Worm (Caenorhabditis elegans) whole organism, L2 larva: ENCODE results near the gene Y43B11AL.1.

ENCODE experiments used
- C34F6.9 ChIP-seq: fragments of 150-350 bp; optimal IDR thresholded peaks from 2 replicates; lab custom pipeline; 2014; ENCODE audit warnings: missing biosample characterization, missing genetic modification characterization
- F13H6.1 ChIP-seq: sonication (generic microtip); optimal IDR thresholded peaks from 2 replicates; lab custom pipeline; 2016; ENCODE audit warnings: missing genetic modification characterization, missing compliant biosample characterization
- R02D3.7 ChIP-seq: fragments of 150-350 bp; optimal IDR thresholded peaks from 2 replicates; lab custom pipeline; 2014; ENCODE audit warnings: missing biosample characterization, missing genetic modification characterization
- ZK546.5 ChIP-seq: sonication (generic microtip); optimal IDR thresholded peaks from 2 replicates; lab custom pipeline; 2017; ENCODE audit warnings: missing biosample characterization, missing genetic modification characterization
- alr-1 ChIP-seq: fragments of 150-350 bp; optimal IDR thresholded peaks from 2 replicates; lab custom pipeline; 2014; ENCODE audit warnings: missing biosample characterization, missing genetic modification characterization
- aly-2 ChIP-seq: fragments of 150-350 bp; optimal IDR thresholded peaks from 2 replicates; lab custom pipeline; 2014; ENCODE audit warnings: missing biosample characterization, missing genetic modification characterization
- ama-1 ChIP-seq: fragments of 150-350 bp; optimal IDR thresholded peaks from 2 replicates; lab custom pipeline; 2018; ENCODE audit warnings: inconsistent platforms
- blmp-1 ChIP-seq: sonication (generic microtip); optimal IDR thresholded peaks from 2 replicates; lab custom pipeline; 2017; ENCODE audit warnings: missing genetic modification characterization, mild to moderate bottlenecking, missing compliant biosample characterization, antibody characterized with exemption, moderate library complexity; ENCODE audit not compliant: insufficient read depth
- crh-2 ChIP-seq: sonication (generic microtip); optimal IDR thresholded peaks from 2 replicates; lab custom pipeline; 2017; ENCODE audit warnings: missing biosample characterization, missing genetic modification characterization
- egl-27 ChIP-seq: sonication (generic microtip); optimal IDR thresholded peaks from 3 replicates; lab custom pipeline; 2017; ENCODE audit warnings: missing biosample characterization, missing genetic modification reagents, missing genetic modification characterization
- elt-1 ChIP-seq: fragments of 150-350 bp; optimal IDR thresholded peaks from 2 replicates; lab custom pipeline; 2014; ENCODE audit warnings: missing biosample characterization, missing genetic modification characterization
- elt-3 ChIP-seq: sonication (generic microtip); optimal IDR thresholded peaks from 2 replicates; lab custom pipeline; 2017; ENCODE audit warnings: missing biosample characterization, missing genetic modification characterization
- fos-1 ChIP-seq: fragments of 150-350 bp; optimal IDR thresholded peaks from 2 replicates; lab custom pipeline; 2014; ENCODE audit warnings: missing biosample characterization, missing genetic modification characterization
- gmeb-1 ChIP-seq: fragments of 150-350 bp; optimal IDR thresholded peaks from 2 replicates; lab custom pipeline; 2014; ENCODE audit warnings: missing biosample characterization, missing genetic modification characterization
- lin-11 ChIP-seq: fragments of 150-350 bp; sonication (generic microtip); optimal IDR thresholded peaks from 2 replicates; lab custom pipeline; 2014; ENCODE audit warnings: missing biosample characterization, missing genetic modification characterization, inconsistent platforms, mixed read lengths
- lin-13 ChIP-seq: fragments of 150-350 bp; optimal IDR thresholded peaks from 2 replicates; lab custom pipeline; 2014; ENCODE audit warnings: missing biosample characterization, missing genetic modification reagents, missing genetic modification characterization
- lin-39 ChIP-seq: fragments of 150-350 bp; optimal IDR thresholded peaks from 2 replicates; lab custom pipeline; 2014; ENCODE audit warnings: missing biosample characterization, missing genetic modification reagents, missing genetic modification characterization
- lsy-2 ChIP-seq, 2 experiments: fragments of 150-350 bp in 1 of 2; sonication (generic microtip) in 1 of 2; optimal IDR thresholded peaks; 2 replicates each; lab custom pipeline; 2014 to 2017; ENCODE audit warnings: missing biosample characterization in 2 of 2, missing genetic modification characterization in 2 of 2
- mbf-1 ChIP-seq: sonication (generic microtip); optimal IDR thresholded peaks from 2 replicates; lab custom pipeline; 2017; ENCODE audit warnings: missing biosample characterization, missing genetic modification characterization
- nhr-10 ChIP-seq: sonication (generic microtip); optimal IDR thresholded peaks from 2 replicates; lab custom pipeline; 2017; ENCODE audit warnings: missing biosample characterization, missing genetic modification characterization
- nhr-11 ChIP-seq: fragments of 150-350 bp; optimal IDR thresholded peaks from 2 replicates; lab custom pipeline; 2014; ENCODE audit warnings: missing biosample characterization, missing genetic modification characterization
- nhr-12 ChIP-seq: fragments of 150-350 bp; optimal IDR thresholded peaks from 2 replicates; lab custom pipeline; 2014; ENCODE audit warnings: missing biosample characterization, missing genetic modification characterization
- nhr-129 ChIP-seq: fragments of 150-350 bp; optimal IDR thresholded peaks from 2 replicates; lab custom pipeline; 2014; ENCODE audit warnings: missing biosample characterization, missing genetic modification characterization
- nhr-21 ChIP-seq: fragments of 150-350 bp; optimal IDR thresholded peaks from 2 replicates; lab custom pipeline; 2014; ENCODE audit warnings: missing biosample characterization, missing genetic modification characterization
- nhr-23 ChIP-seq: fragments of 150-350 bp; optimal IDR thresholded peaks from 2 replicates; lab custom pipeline; 2014; ENCODE audit warnings: missing biosample characterization, missing genetic modification reagents, missing genetic modification characterization
- nhr-25 ChIP-seq: fragments of 150-350 bp; sonication (generic microtip); optimal IDR thresholded peaks from 3 replicates; lab custom pipeline; 2014; ENCODE audit warnings: missing biosample characterization, missing genetic modification characterization
- nhr-6 ChIP-seq: fragments of 150-350 bp; optimal IDR thresholded peaks from 2 replicates; lab custom pipeline; 2014; ENCODE audit warnings: missing biosample characterization, missing genetic modification characterization
- nhr-77 ChIP-seq: fragments of 150-350 bp; optimal IDR thresholded peaks from 2 replicates; lab custom pipeline; 2014; ENCODE audit warnings: missing biosample characterization, missing genetic modification characterization
- sem-4 ChIP-seq: fragments of 150-350 bp; optimal IDR thresholded peaks from 2 replicates; lab custom pipeline; 2014; ENCODE audit warnings: missing biosample characterization, missing genetic modification reagents, missing genetic modification characterization
- skn-1 ChIP-seq: sonication (generic microtip); optimal IDR thresholded peaks from 2 replicates; lab custom pipeline; 2017; ENCODE audit warnings: missing biosample characterization, missing genetic modification characterization
- sma-3 ChIP-seq: sonication (generic microtip); optimal IDR thresholded peaks from 2 replicates; lab custom pipeline; 2016; ENCODE audit warnings: missing genetic modification reagents, missing genetic modification characterization, missing compliant biosample characterization
- sma-9 ChIP-seq, 2 experiments: fragments of 150-350 bp in 1 of 2; sonication (generic microtip) in 1 of 2; optimal IDR thresholded peaks; 2 replicates each; lab custom pipeline; 2014 to 2016; ENCODE audit warnings: missing genetic modification characterization in 2 of 2, mild to moderate bottlenecking in 1 of 2, missing biosample characterization in 1 of 2, missing compliant biosample characterization in 1 of 2, missing genetic modification reagents in 1 of 2, moderate library complexity in 1 of 2
- snpc-4 ChIP-seq: fragments of 150-350 bp; optimal IDR thresholded peaks from 2 replicates; lab custom pipeline; 2014; ENCODE audit warnings: missing biosample characterization, missing genetic modification characterization
- unc-55 ChIP-seq: fragments of 150-350 bp; sonication (generic microtip); optimal IDR thresholded peaks from 3 replicates; lab custom pipeline; 2014; ENCODE audit warnings: missing biosample characterization, missing genetic modification reagents, missing genetic modification characterization
- unc-62 ChIP-seq: fragments of 150-350 bp; optimal IDR thresholded peaks from 2 replicates; lab custom pipeline; 2014; ENCODE audit warnings: missing biosample characterization, missing genetic modification reagents, missing genetic modification characterization
- ztf-1 ChIP-seq: fragments of 200-800 bp; sonication (Bioruptor generic); conservative IDR thresholded peaks from 2 replicates; pipeline ENCODE4 v1.3.6; 2022; ENCODE audit warnings: missing genetic modification characterization, missing compliant biosample characterization
- ztf-11 ChIP-seq: sonication (generic microtip); optimal IDR thresholded peaks from 2 replicates; lab custom pipeline; 2017; ENCODE audit warnings: missing biosample characterization, missing genetic modification characterization

Y43B11AL.1 gene

DNA sequence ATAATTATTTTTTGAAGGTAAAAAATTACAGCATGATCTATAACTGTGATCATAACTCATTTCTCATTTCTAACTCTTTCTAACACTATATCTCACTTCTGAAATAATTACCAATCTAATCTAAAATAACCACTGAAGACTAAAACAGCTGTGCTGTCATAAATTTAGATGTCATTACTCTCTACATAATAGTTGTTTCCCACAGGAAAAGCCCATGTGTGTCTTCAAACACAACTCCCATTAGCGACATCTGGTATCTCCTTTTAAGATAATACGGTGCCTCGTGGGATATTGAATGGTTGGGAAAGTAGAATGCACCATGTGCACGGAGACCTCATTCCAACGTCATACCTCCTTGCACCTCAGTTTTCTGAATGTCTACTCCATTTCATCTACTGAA lies at the start of gene Y43B11AL.1:
Gene Y43B11AL.1, plus strand, starts transcription at position 301 of the 400 bp plus-strand sequence.
- no peak for TF ChIP-seq lin-11
- TF ChIP-seq fos-1 (tag; lab: Kevin White, UChicago): no peak
- TF ChIP-seq ama-1 (lab: Kevin White, UChicago): no peak
- TF ChIP-seq nhr-6 (tag; lab: Kevin White, UChicago): no peak
- TF ChIP-seq ztf-11 (tag; lab: Kevin White, UChicago): no peak
- TF ChIP-seq elt-1 (tag; lab: Kevin White, UChicago): no peak
- TF ChIP-seq elt-3: no peak
- no peak for TF ChIP-seq R02D3.7 (tag; lab: Kevin White, UChicago)

DNA sequence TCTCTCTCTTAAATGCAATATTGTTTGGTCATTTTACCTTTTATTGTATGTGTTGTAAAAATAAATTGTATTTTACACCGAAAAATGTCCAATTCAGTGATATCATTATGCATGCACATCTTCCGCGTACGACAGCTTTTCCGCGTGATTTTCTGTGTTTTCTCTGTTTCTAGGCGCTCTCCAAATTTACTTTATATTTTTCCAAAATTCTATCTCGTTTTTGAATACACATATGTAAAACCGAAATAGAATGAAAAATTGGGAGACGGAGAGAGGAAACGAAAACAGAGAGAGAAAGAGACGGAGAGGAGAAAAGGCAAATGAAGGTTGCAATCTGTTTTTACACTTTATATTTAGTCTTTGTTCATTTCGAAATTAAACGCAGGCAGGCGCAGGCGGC lies 48.6 kb upstream of the Y43B11AL.1 start:
- TF ChIP-seq ZK546.5 (tag; lab: Kevin White, UChicago): no peak
- no peak for TF ChIP-seq nhr-10 (tag; lab: Kevin White, UChicago)
- no peak for TF ChIP-seq R02D3.7 (tag; lab: Kevin White, UChicago)
- TF ChIP-seq snpc-4 (tag; lab: Kevin White, UChicago): no peak
- TF ChIP-seq C34F6.9: peak; percentile 88
- TF ChIP-seq sma-9 (GFP tag; optimal IDR thresholded peaks at IDR 0.05; lab: Kevin White, UChicago): peak; percentile 77
- TF ChIP-seq sma-9 (tag; optimal IDR thresholded peaks at IDR 0.05; lab: Kevin White, UChicago): no peak
- peak; percentile 2 for TF ChIP-seq ama-1 (lab: Kevin White, UChicago)
- TF ChIP-seq lsy-2 (tag; optimal IDR thresholded peaks at IDR 0.05; lab: Kevin White, UChicago): peak in 1 of 2 experiments; percentile 63
- TF ChIP-seq lin-13 (GFP tag; lab: Kevin White, UChicago): no peak
- TF ChIP-seq aly-2 (tag; lab: Kevin White, UChicago): no peak
- TF ChIP-seq skn-1 (tag; lab: Kevin White, UChicago): peak; percentile 16
- no peak for TF ChIP-seq unc-62
- peak; percentile 63 for TF ChIP-seq nhr-25 (tag; lab: Kevin White, UChicago)
- no peak for TF ChIP-seq nhr-11 (tag; lab: Kevin White, UChicago)
- TF ChIP-seq mbf-1 (tag; lab: Kevin White, UChicago): no peak
- TF ChIP-seq ztf-1: no peak
- no peak for TF ChIP-seq nhr-6 (tag; lab: Kevin White, UChicago)
- TF ChIP-seq lin-39 (tag; lab: Kevin White, UChicago): no peak
- TF ChIP-seq crh-2 (tag; lab: Kevin White, UChicago): peak; percentile 58
- TF ChIP-seq fos-1 (tag; lab: Kevin White, UChicago): no peak
- no peak for TF ChIP-seq nhr-21 (tag; lab: Kevin White, UChicago)
- no peak for TF ChIP-seq sma-3 (GFP tag; lab: Kevin White, UChicago)
- TF ChIP-seq sem-4 (tag; lab: Kevin White, UChicago): no peak
- TF ChIP-seq egl-27 (tag; lab: Kevin White, UChicago): no peak
- peak; percentile 22 for TF ChIP-seq F13H6.1 (tag; lab: Kevin White, UChicago)
- no peak for TF ChIP-seq nhr-77 (tag; lab: Kevin White, UChicago)
- peak; percentile 64 for TF ChIP-seq nhr-129
- peak; percentile 24 for TF ChIP-seq gmeb-1 (tag; lab: Kevin White, UChicago)
- TF ChIP-seq unc-55: peak; percentile 71
- TF ChIP-seq nhr-12 (tag; lab: Kevin White, UChicago): no peak

DNA sequence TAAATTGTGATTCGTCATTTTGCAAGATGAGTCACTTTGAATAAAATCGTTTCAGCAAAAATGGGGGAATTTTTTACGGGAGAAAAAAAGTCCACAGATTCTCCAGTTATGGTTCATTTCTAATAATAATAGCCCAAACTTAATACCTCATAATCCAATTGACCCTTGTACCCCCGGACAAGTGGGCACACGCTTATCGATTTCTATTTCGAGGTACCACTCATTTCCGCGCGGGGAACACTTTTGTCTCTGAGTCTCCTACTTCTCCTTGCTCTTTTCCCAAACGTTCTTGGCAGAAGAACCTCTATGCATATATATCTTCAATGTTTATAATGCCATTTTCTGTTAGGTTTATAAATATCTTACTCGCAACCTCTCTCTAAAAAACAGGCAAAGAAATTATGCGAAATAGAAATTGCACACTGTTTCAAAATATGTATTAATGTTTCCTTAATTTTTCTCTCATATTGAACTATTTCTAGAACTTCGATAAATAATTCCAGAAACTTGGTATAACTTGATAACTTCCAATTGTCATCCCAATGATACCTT lies 47.9 kb upstream of the Y43B11AL.1 start, which contains the start of gene gldi-4:
Gene gldi-4, plus strand, starts transcription at position 502 of the 552 bp plus-strand sequence.
- TF ChIP-seq ztf-11 (tag; lab: Kevin White, UChicago) (no peak), mbf-1 (tag; lab: Kevin White, UChicago) (no peak), crh-2 (tag; lab: Kevin White, UChicago) (no peak), blmp-1 (tag; lab: Kevin White, UChicago) (no peak)

DNA sequence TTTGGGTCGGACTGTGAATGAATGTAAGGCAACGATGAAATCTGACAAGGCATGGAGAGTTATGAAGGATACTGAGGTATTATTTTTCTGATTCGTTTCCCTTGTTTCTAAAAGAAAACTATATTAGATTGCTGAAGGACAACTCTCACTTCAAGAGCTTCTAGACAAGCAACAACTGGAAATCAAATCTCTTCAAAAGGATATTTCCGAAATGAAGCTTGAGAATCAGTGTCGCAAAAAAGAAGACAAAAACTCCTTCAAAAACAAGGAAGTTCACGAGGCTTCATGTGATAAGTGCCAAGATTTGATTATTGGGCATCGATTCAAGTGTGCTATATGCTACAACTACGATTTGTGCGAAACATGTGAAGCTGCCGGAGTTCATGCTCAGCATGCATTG lies 46.5 kb upstream of the Y43B11AL.1 start:
- TF ChIP-seq nhr-25 (tag; lab: Kevin White, UChicago) (no peak), nhr-23 (tag; lab: Kevin White, UChicago) (no peak), elt-3 (no peak), unc-62 (no peak), elt-1 (tag; lab: Kevin White, UChicago) (no peak), alr-1 (tag; lab: Kevin White, UChicago) (no peak), C34F6.9 (no peak), ZK546.5 (tag; lab: Kevin White, UChicago) (no peak), nhr-21 (tag; lab: Kevin White, UChicago) (no peak)
